Worm (Caenorhabditis elegans) whole organism, L4 larva: Measurements from ENCODE around the gene ttr-37.

ENCODE experiments used
- D1046.2 ChIP-seq: fragments of 200-800 bp; sonication (Bioruptor generic); IDR thresholded peaks from 2 replicates; pipeline ENCODE4 v1.3.6; 2022; ENCODE audit warnings: missing genetic modification characterization, missing compliant biosample characterization
- F10B5.3 ChIP-seq: sonication (generic microtip); optimal IDR thresholded peaks from 2 replicates; lab custom pipeline; 2016; ENCODE audit warnings: mild to moderate bottlenecking, missing genetic modification characterization, missing compliant biosample characterization
- F26F4.8 ChIP-seq: fragments of 200-800 bp; sonication (Bioruptor generic); conservative IDR thresholded peaks from 2 replicates; pipeline ENCODE4 v1.3.6; 2022; ENCODE audit warnings: missing genetic modification characterization, missing compliant biosample characterization
- F49E8.2 ChIP-seq: sonication (generic microtip); optimal IDR thresholded peaks from 2 replicates; lab custom pipeline; 2016; ENCODE audit warnings: missing compliant biosample characterization, mild to moderate bottlenecking, missing genetic modification characterization, borderline replicate concordance
- R02D3.7 ChIP-seq: fragments of 150-350 bp; sonication (generic microtip); optimal IDR thresholded peaks from 3 replicates; lab custom pipeline; 2014; ENCODE audit warnings: missing biosample characterization, missing genetic modification characterization
- T26A8.4 ChIP-seq: fragments of 200-800 bp; sonication (Bioruptor generic); IDR thresholded peaks from 2 replicates; pipeline ENCODE4 v1.3.6; 2022; ENCODE audit warnings: missing genetic modification characterization, missing compliant biosample characterization
- Y75B8A.6 ChIP-seq: fragments of 200-800 bp; sonication (Bioruptor generic); IDR thresholded peaks from 2 replicates; pipeline ENCODE4 v1.3.6; 2022; ENCODE audit warnings: missing genetic modification reagents, missing genetic modification characterization, missing compliant biosample characterization
- ZK546.5 ChIP-seq, 2 experiments: sonication (generic microtip); optimal IDR thresholded peaks; 2 replicates each; lab custom pipeline; 2017; ENCODE audit warnings: missing biosample characterization in 2 of 2, missing genetic modification characterization in 2 of 2
- aha-1 ChIP-seq: fragments of 150-350 bp; peaks from one replicate; lab custom pipeline; 2014; ENCODE audit warnings: missing biosample characterization, missing genetic modification characterization
- ceh-20 ChIP-seq: fragments of 200-800 bp; sonication (Bioruptor generic); IDR thresholded peaks from 2 replicates; pipeline ENCODE4 v1.3.6; 2022; ENCODE audit warnings: missing genetic modification reagents, missing genetic modification characterization, missing compliant biosample characterization
- ceh-82 ChIP-seq: sonication (generic microtip); optimal IDR thresholded peaks from 2 replicates; lab custom pipeline; 2017; ENCODE audit warnings: missing biosample characterization, missing genetic modification characterization
- daf-12 ChIP-seq: fragments of 150-350 bp; optimal IDR thresholded peaks from 2 replicates; lab custom pipeline; 2014; ENCODE audit warnings: missing biosample characterization, missing genetic modification reagents, missing genetic modification characterization
- daf-19 ChIP-seq: fragments of 200-800 bp; sonication (Bioruptor generic); conservative IDR thresholded peaks from 2 replicates; pipeline ENCODE4 v1.3.6; 2022; ENCODE audit warnings: missing genetic modification characterization, missing compliant biosample characterization
- daf-8 ChIP-seq: fragments of 200-800 bp; sonication (Bioruptor generic); IDR thresholded peaks from 2 replicates; pipeline ENCODE4 v1.3.6; 2022; ENCODE audit warnings: missing genetic modification characterization, missing compliant biosample characterization
- duxl-1 ChIP-seq: sonication (generic microtip); optimal IDR thresholded peaks from 2 replicates; lab custom pipeline; 2016; ENCODE audit warnings: mild to moderate bottlenecking, missing genetic modification characterization, moderate library complexity, missing compliant biosample characterization; ENCODE audit not compliant: poor library complexity
- dve-1 ChIP-seq: sonication (generic microtip); optimal IDR thresholded peaks from 2 replicates; lab custom pipeline; 2017; ENCODE audit warnings: antibody characterized with exemption, mild to moderate bottlenecking, missing genetic modification characterization, missing compliant biosample characterization; ENCODE audit not compliant: insufficient read depth
- egl-27 ChIP-seq: sonication (generic microtip); optimal IDR thresholded peaks from 3 replicates; lab custom pipeline; 2017; ENCODE audit warnings: missing biosample characterization, missing genetic modification reagents, missing genetic modification characterization
- egl-43 ChIP-seq: fragments of 200-800 bp; sonication (Bioruptor generic); IDR thresholded peaks from 2 replicates; pipeline ENCODE4 v1.3.6; 2022; ENCODE audit warnings: missing genetic modification reagents, missing genetic modification characterization, missing compliant biosample characterization
- fos-1 ChIP-seq: fragments of 150-350 bp; optimal IDR thresholded peaks from 2 replicates; lab custom pipeline; 2014; ENCODE audit warnings: missing biosample characterization, missing genetic modification characterization
- hif-1 ChIP-seq, 2 experiments: sonication (generic microtip); optimal IDR thresholded peaks; 2 replicates each; lab custom pipeline; 2016 to 2017; ENCODE audit warnings: missing compliant biosample characterization in 2 of 2, missing genetic modification characterization in 2 of 2, missing genetic modification reagents in 2 of 2, missing genotype in 2 of 2, mild to moderate bottlenecking in 1 of 2
- hlh-30 ChIP-seq: sonication (generic microtip); optimal IDR thresholded peaks from 2 replicates; lab custom pipeline; 2017; ENCODE audit warnings: antibody characterized with exemption, mild to moderate bottlenecking, missing genetic modification characterization, missing compliant biosample characterization; ENCODE audit not compliant: insufficient read depth
- hmg-1.1 ChIP-seq: fragments of 200-800 bp; sonication (Bioruptor generic); IDR thresholded peaks from 2 replicates; pipeline ENCODE4 v1.3.6; 2022; ENCODE audit warnings: missing genetic modification reagents, missing genetic modification characterization, missing compliant biosample characterization
- jun-1 ChIP-seq: fragments of 150-350 bp; optimal IDR thresholded peaks from 2 replicates; lab custom pipeline; 2014; ENCODE audit warnings: missing biosample characterization, missing genetic modification reagents, missing genetic modification characterization
- lim-7 ChIP-seq: fragments of 200-800 bp; sonication (Bioruptor generic); IDR thresholded peaks from 2 replicates; pipeline ENCODE4 v1.3.6; 2022; ENCODE audit warnings: missing genetic modification characterization, missing compliant biosample characterization
- lin-1 ChIP-seq: fragments of 200-800 bp; sonication (Bioruptor generic); IDR thresholded peaks from 2 replicates; pipeline ENCODE4 v1.3.6; 2022; ENCODE audit warnings: missing genetic modification reagents, missing genetic modification characterization, missing compliant biosample characterization
- lin-13 ChIP-seq: fragments of 150-350 bp; optimal IDR thresholded peaks from 2 replicates; lab custom pipeline; 2014; ENCODE audit warnings: missing biosample characterization, missing genetic modification reagents, missing genetic modification characterization
- lin-29 ChIP-seq: fragments of 200-800 bp; sonication (Bioruptor generic); IDR thresholded peaks from 2 replicates; pipeline ENCODE4 v1.3.6; 2022; ENCODE audit warnings: missing genetic modification reagents, missing genetic modification characterization, missing compliant biosample characterization
- lin-38 ChIP-seq: fragments of 200-800 bp; sonication (Bioruptor generic); IDR thresholded peaks from 2 replicates; pipeline ENCODE4 v1.3.6; 2022; ENCODE audit warnings: missing genetic modification reagents, missing genetic modification characterization, missing compliant biosample characterization
- lin-39 ChIP-seq: fragments of 150-350 bp; optimal IDR thresholded peaks from 2 replicates; lab custom pipeline; 2014; ENCODE audit warnings: missing biosample characterization, missing genetic modification reagents, missing genetic modification characterization
- lsy-2 ChIP-seq, 2 experiments: fragments of 150-350 bp in 1 of 2; sonication (generic microtip) in 1 of 2; optimal IDR thresholded peaks; 2 replicates each; lab custom pipeline; 2014 to 2017; ENCODE audit warnings: missing biosample characterization in 2 of 2, missing genetic modification characterization in 2 of 2
- mdl-1 ChIP-seq, 2 experiments: fragments of 150-350 bp in 1 of 2; sonication (generic microtip) in 1 of 2; optimal IDR thresholded peaks; 2 replicates each; lab custom pipeline; 2014 to 2017; ENCODE audit warnings: missing biosample characterization in 2 of 2, missing genetic modification characterization in 2 of 2
- mep-1 ChIP-seq: fragments of 150-350 bp; sonication (generic microtip); optimal IDR thresholded peaks from 3 replicates; lab custom pipeline; 2014; ENCODE audit warnings: missing biosample characterization, missing genetic modification characterization
- mes-2 ChIP-seq: sonication (generic microtip); optimal IDR thresholded peaks from 2 replicates; lab custom pipeline; 2016; ENCODE audit warnings: missing genotype, mild to moderate bottlenecking, missing genetic modification characterization, missing compliant biosample characterization; ENCODE audit not compliant: poor library complexity, severe bottlenecking
- mxl-3 ChIP-seq: fragments of 200-800 bp; sonication (Bioruptor generic); optimal IDR thresholded peaks from 2 replicates; lab custom pipeline; 2018; ENCODE audit warnings: mild to moderate bottlenecking, missing genetic modification characterization, missing compliant biosample characterization
- nhr-102 ChIP-seq: sonication (generic microtip); optimal IDR thresholded peaks from 2 replicates; lab custom pipeline; 2016; ENCODE audit warnings: mild to moderate bottlenecking, missing genetic modification characterization, moderate library complexity, missing compliant biosample characterization
- nhr-28 ChIP-seq: fragments of 150-350 bp; optimal IDR thresholded peaks from 2 replicates; lab custom pipeline; 2014; ENCODE audit warnings: missing biosample characterization, missing genetic modification characterization
- nhr-42 ChIP-seq: fragments of 200-800 bp; sonication (Bioruptor generic); IDR thresholded peaks from 2 replicates; pipeline ENCODE4 v1.3.6; 2022; ENCODE audit warnings: missing genetic modification characterization, missing compliant biosample characterization
- nhr-48 ChIP-seq: sonication (generic microtip); optimal IDR thresholded peaks from 2 replicates; lab custom pipeline; 2016; ENCODE audit warnings: mild to moderate bottlenecking, missing genetic modification characterization, missing compliant biosample characterization
- nhr-6 ChIP-seq: fragments of 150-350 bp; optimal IDR thresholded peaks from 2 replicates; lab custom pipeline; 2014; ENCODE audit warnings: missing biosample characterization, missing genetic modification characterization
- nhr-76 ChIP-seq: fragments of 150-350 bp; optimal IDR thresholded peaks from 2 replicates; lab custom pipeline; 2014; ENCODE audit warnings: missing biosample characterization, missing genetic modification characterization
- nhr-77 ChIP-seq: fragments of 150-350 bp; optimal IDR thresholded peaks from 2 replicates; lab custom pipeline; 2014; ENCODE audit warnings: missing biosample characterization, missing genetic modification characterization
- php-3 ChIP-seq: fragments of 200-800 bp; sonication (Bioruptor generic); IDR thresholded peaks from 2 replicates; pipeline ENCODE4 v1.3.6; 2022; ENCODE audit warnings: missing genetic modification reagents, missing genetic modification characterization, missing compliant biosample characterization
- rbr-2 ChIP-seq: sonication (generic microtip); optimal IDR thresholded peaks from 2 replicates; lab custom pipeline; 2016; ENCODE audit warnings: missing genotype, missing genetic modification characterization, missing compliant biosample characterization
- saeg-2 ChIP-seq: fragments of 200-800 bp; sonication (Bioruptor generic); IDR thresholded peaks from 2 replicates; pipeline ENCODE4 v1.3.6; 2022; ENCODE audit warnings: missing genetic modification reagents, missing genetic modification characterization, missing compliant biosample characterization
- skn-1 ChIP-seq: fragments of 150-350 bp; optimal IDR thresholded peaks from 2 replicates; lab custom pipeline; 2014; ENCODE audit warnings: missing biosample characterization, missing genetic modification characterization
- spr-1 ChIP-seq: sonication (generic microtip); optimal IDR thresholded peaks from 2 replicates; lab custom pipeline; 2016; ENCODE audit warnings: mild to moderate bottlenecking, missing genetic modification characterization, missing compliant biosample characterization
- unc-130 ChIP-seq: sonication (generic microtip); optimal IDR thresholded peaks from 2 replicates; lab custom pipeline; 2016; ENCODE audit warnings: missing genetic modification reagents, missing genetic modification characterization, missing compliant biosample characterization
- unc-39 ChIP-seq: sonication (generic microtip); optimal IDR thresholded peaks from 2 replicates; lab custom pipeline; 2017; ENCODE audit warnings: missing biosample characterization, missing genetic modification characterization
- zfp-2 ChIP-seq: sonication (generic microtip); optimal IDR thresholded peaks from 2 replicates; lab custom pipeline; 2016; ENCODE audit warnings: mild to moderate bottlenecking, missing genetic modification characterization, missing compliant biosample characterization
- zip-11 ChIP-seq: fragments of 200-800 bp; sonication (Bioruptor generic); IDR thresholded peaks from 2 replicates; pipeline ENCODE4 v1.3.6; 2022; ENCODE audit warnings: missing genetic modification characterization, missing compliant biosample characterization

The ttr-37 gene

DNA sequence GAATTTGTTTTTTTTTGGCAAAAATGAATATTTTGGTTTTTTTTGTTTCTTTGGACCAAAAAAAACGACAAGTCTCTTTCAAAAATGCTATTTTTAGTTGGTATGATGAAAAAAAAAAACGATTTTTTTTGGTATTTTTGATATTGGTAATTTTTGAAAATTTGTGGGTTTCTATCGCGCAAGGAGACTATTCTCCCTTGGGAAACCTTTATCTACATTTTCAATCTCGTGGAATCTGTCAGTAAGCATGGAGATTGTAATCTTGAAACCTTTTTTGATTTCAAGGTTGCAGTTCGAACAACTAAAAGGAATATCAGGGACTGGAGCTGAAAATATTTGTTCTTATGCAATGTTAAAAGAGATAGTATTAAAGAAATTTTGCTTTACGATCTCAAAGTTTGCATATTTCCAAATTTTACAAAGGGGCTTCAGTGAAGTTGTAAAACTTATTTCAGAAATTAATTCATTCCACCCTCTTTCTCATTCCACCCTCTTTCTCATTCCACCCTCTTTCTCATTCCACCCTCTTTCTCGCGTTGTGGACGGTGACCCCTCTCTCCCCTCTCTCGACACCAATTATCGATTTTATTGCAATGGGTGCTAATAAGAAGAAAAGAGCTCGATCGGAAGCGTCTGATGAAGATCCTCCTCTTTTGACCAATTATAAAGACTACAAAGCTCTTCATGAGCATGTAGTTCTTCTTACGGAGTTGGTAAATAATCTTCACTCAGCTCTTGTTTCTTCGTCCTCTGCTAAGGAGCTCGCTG lies 2.1 kb upstream of the ttr-37 start:
- TF ChIP-seq saeg-2 (no peak), nhr-76 (tag; lab: Kevin White, UChicago) (no peak), ZK546.5 (tag; optimal IDR thresholded peaks at IDR 0.05; lab: Kevin White, UChicago) (no peak), spr-1 (tag; lab: Kevin White, UChicago) (no peak), lin-38 (GFP tag; lab: Robert Waterston, UW) (0 out of 2 replicates have a peak, but pooled peaks have one; percentile 11), T26A8.4 (GFP tag; lab: Robert Waterston, UW) (0 out of 2 replicates have a peak, but pooled peaks have one; percentile 26), jun-1 (peak; percentile 19), nhr-102 (tag; lab: Kevin White, UChicago) (peak; percentile 39), dve-1 (peak; percentile 19), mep-1 (peak; percentile 51), duxl-1 (tag; lab: Kevin White, UChicago) (peak; percentile 72), lsy-2 (tag; optimal IDR thresholded peaks at IDR 0.05; lab: Kevin White, UChicago) (peak in 1 of 2 experiments; percentile 35), mes-2 (peak; percentile 51), rbr-2 (tag; lab: Kevin White, UChicago) (peak; percentile 15), zfp-2 (no peak), hmg-1.1 (0 out of 2 replicates have a peak, but pooled peaks have one; percentile 21), skn-1 (tag; lab: Kevin White, UChicago) (no peak), daf-8 (no peak), egl-43 (GFP tag; lab: Robert Waterston, UW) (no peak), nhr-42 (0 out of 2 replicates have a peak, but pooled peaks have one; percentile 28), R02D3.7 (no peak), F10B5.3 (peak; percentile 62)

DNA sequence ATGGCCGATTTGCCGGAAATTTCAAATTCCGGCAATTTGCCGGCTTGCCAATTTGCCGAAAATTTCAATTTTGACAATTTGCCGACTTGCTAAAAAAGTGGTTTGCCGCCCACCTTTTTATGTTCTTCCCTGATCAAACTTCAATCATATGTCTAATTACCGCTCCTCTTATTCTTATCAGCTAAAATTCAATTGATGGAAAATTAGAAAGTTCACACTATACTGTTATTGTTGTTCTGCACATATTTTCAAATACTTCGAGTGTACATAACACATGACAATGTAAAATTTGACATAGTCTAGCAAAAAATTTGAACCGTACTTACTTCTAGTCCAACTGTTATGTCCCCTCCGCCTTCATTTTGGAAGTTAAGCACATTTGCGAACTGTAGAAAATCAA lies 859 bp upstream of the ttr-37 start:
- 0 out of 2 replicates have a peak, but pooled peaks have one; percentile 20 for TF ChIP-seq lin-1 (GFP tag; lab: Robert Waterston, UW)
- TF ChIP-seq nhr-48 (tag; lab: Kevin White, UChicago) = no peak
- TF ChIP-seq hlh-30 (tag; lab: Kevin White, UChicago) = peak; percentile 47
- no peak for TF ChIP-seq zip-11 (GFP tag; lab: Robert Waterston, UW)
- TF ChIP-seq mes-2 = no peak
- TF ChIP-seq Y75B8A.6 (GFP tag; lab: Robert Waterston, UW) = no peak
- peak; percentile 71 for TF ChIP-seq nhr-28 (tag; lab: Kevin White, UChicago)
- TF ChIP-seq daf-19 (GFP tag; lab: Robert Waterston, UW) = no peak
- TF ChIP-seq lsy-2 (tag; optimal IDR thresholded peaks at IDR 0.05; lab: Kevin White, UChicago) = no peak
- peak; percentile 20 for TF ChIP-seq nhr-77 (tag; lab: Kevin White, UChicago)
- TF ChIP-seq lin-39 (tag; lab: Kevin White, UChicago) = no peak
- TF ChIP-seq fos-1 (tag; lab: Kevin White, UChicago) = no peak
- no peak for TF ChIP-seq egl-27 (tag; lab: Kevin White, UChicago)
- TF ChIP-seq lim-7 = no peak
- TF ChIP-seq aha-1 = peak; percentile 15
- no peak for TF ChIP-seq nhr-6 (tag; lab: Kevin White, UChicago)
- TF ChIP-seq daf-8 = no peak
- no peak for TF ChIP-seq unc-130 (GFP tag; lab: Kevin White, UChicago)
- TF ChIP-seq mdl-1 (tag; optimal IDR thresholded peaks at IDR 0.05; lab: Kevin White, UChicago) = no peak
- no peak for TF ChIP-seq ceh-82 (tag; lab: Kevin White, UChicago)
- no peak for TF ChIP-seq D1046.2 (GFP tag; lab: Robert Waterston, UW)
- TF ChIP-seq daf-12 = no peak
- no peak for TF ChIP-seq lin-13 (GFP tag; lab: Kevin White, UChicago)
- no peak for TF ChIP-seq php-3
- TF ChIP-seq hif-1 (tag; optimal IDR thresholded peaks at IDR 0.05; lab: Kevin White, UChicago) = peak in 1 of 2 experiments; percentile 91
- no peak for TF ChIP-seq unc-39
- no peak for TF ChIP-seq saeg-2
- no peak for TF ChIP-seq ceh-20 (GFP tag; lab: Robert Waterston, UW)
- TF ChIP-seq R02D3.7 = no peak
- TF ChIP-seq F49E8.2 = no peak
- TF ChIP-seq F26F4.8 (GFP tag; lab: Robert Waterston, UW) = no peak
- no peak for TF ChIP-seq lin-29
- no peak for TF ChIP-seq zfp-2
- no peak for TF ChIP-seq mxl-3
